Fruit fly (Drosophila melanogaster): ENCODE data around the gene CG6961.

Gene CG6961

DNA sequence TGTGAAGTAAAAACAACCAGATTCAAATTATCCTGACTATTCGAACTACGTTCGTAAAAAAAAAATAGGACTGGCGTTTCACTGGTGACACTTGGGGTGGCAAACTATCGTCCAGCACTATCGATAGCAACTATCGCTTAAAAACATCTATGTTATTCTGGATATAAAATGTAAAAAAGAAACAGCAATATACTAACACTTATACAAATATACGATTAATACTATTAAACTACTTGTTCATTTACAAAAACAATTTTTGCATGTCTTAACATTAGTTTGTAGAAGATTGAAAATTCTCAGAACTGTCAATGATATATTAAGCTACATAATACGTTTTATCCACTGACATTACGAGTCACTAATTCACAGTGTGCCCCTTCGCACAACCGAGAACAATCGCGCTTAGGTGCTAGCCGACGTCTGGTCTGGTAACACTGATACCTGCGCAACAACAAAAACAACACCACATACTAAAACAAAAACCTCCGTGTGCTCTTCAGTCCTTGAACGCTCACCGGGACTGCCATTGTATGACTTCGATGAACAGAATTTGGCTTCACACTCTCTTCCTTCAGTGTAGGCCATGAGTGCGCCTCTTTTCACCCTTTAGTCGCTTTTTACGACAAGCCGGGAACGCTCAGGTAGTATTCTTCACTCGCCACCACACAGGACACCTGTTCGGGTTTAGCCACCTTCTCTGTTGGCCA lies 4.4 kb downstream of the CG6961 start, which contains the start of gene CG18259:
Gene CG18259 (minus strand): TSS at position 78 of the 707 bp plus-strand sequence.
- TF ChIP-seq Clk (GFP tag; optimal IDR thresholded peaks at IDR 0.05) (no peak), CG12768 (GFP tag; optimal IDR thresholded peaks at IDR 0.05) (no peak), CG11617 (GFP tag; optimal IDR thresholded peaks at IDR 0.05) (peak; percentile 11), tj (GFP tag; optimal IDR thresholded peaks at IDR 0.05) (peak; percentile 19), CG7101 (tag; optimal IDR thresholded peaks at IDR 0.05) (no peak), pad (GFP tag; optimal IDR thresholded peaks at IDR 0.05) (no peak), bab1 (GFP tag; optimal IDR thresholded peaks at IDR 0.05) (no peak), toe (GFP tag; optimal IDR thresholded peaks at IDR 0.05) (peak; percentile 44), cnc (optimal IDR thresholded peaks at IDR 0.05) (no peak), ovo (GFP tag; optimal IDR thresholded peaks at IDR 0.05) (no peak), cic (GFP tag; optimal IDR thresholded peaks at IDR 0.05) (no peak), CG1620 (GFP tag; optimal IDR thresholded peaks at IDR 0.05) (peak; percentile 10), Hr96 (GFP tag; optimal IDR thresholded peaks at IDR 0.05) (peak; percentile 30), kay (GFP tag; ENCODE audit: borderline replicate concordance) (no peak), CG5204 (GFP tag; optimal IDR thresholded peaks at IDR 0.05) (peak; percentile 1), CG33017 (tag; optimal IDR thresholded peaks at IDR 0.05) (no peak), Mnt (GFP tag; optimal IDR thresholded peaks at IDR 0.05) (no peak), CG7045 (GFP tag; optimal IDR thresholded peaks at IDR 0.05) (no peak), Crg-1 (GFP tag; optimal IDR thresholded peaks at IDR 0.05) (no peak), CG14711 (tag; optimal IDR thresholded peaks at IDR 0.05) (no peak)

- no peak for TF ChIP-seq Crg-1 (GFP tag; optimal IDR thresholded peaks at IDR 0.05)
- peak; percentile 23 for TF ChIP-seq tj (GFP tag; optimal IDR thresholded peaks at IDR 0.05)
Observed at dm6 chrX:18780260-18780659, 7.8 kb downstream of the CG6961 start.

DNA sequence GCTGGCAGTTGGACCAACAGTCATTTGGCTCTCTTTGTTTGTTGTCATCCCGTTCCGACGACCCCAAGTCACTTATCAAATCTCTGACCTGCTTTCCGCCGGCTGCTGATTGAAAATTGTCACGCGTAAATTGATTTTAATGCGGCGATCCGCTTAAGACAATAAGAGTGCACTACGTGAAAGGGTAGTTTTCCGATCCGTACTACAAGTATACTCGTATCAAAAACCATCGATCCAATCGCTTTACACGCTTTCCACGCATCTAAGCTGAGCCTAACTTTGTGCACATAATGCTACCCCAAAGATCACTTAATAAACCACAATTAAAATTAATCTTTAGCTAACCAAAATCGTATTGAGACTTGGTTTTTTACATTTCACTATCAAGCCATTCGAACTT lies 8.3 kb downstream of the CG6961 start:
- no peak for TF ChIP-seq Crg-1 (GFP tag; optimal IDR thresholded peaks at IDR 0.05)
- TF ChIP-seq cnc (optimal IDR thresholded peaks at IDR 0.05): no peak
- no peak for TF ChIP-seq CG11617 (GFP tag; optimal IDR thresholded peaks at IDR 0.05)
- no peak for TF ChIP-seq Clk (GFP tag; optimal IDR thresholded peaks at IDR 0.05)
- no peak for TF ChIP-seq pad (GFP tag; optimal IDR thresholded peaks at IDR 0.05)
- no peak for TF ChIP-seq CG1620 (GFP tag; optimal IDR thresholded peaks at IDR 0.05)
- TF ChIP-seq CG5204 (GFP tag; optimal IDR thresholded peaks at IDR 0.05): no peak
- TF ChIP-seq CG7101 (tag; optimal IDR thresholded peaks at IDR 0.05): no peak
- TF ChIP-seq toe (GFP tag; optimal IDR thresholded peaks at IDR 0.05): no peak
- no peak for TF ChIP-seq CG7045 (GFP tag; optimal IDR thresholded peaks at IDR 0.05)
- TF ChIP-seq Hr96 (GFP tag; optimal IDR thresholded peaks at IDR 0.05): no peak
- TF ChIP-seq Mnt (GFP tag; optimal IDR thresholded peaks at IDR 0.05): no peak
- no peak for TF ChIP-seq kay (GFP tag; ENCODE audit: borderline replicate concordance)
- TF ChIP-seq ovo (GFP tag; optimal IDR thresholded peaks at IDR 0.05): no peak
- TF ChIP-seq tj (GFP tag; optimal IDR thresholded peaks at IDR 0.05): no peak
- TF ChIP-seq CG33017 (tag; optimal IDR thresholded peaks at IDR 0.05): no peak

- peak; percentile 11 for TF ChIP-seq CG11617 (GFP tag; optimal IDR thresholded peaks at IDR 0.05)
- no peak for TF ChIP-seq CG12768 (GFP tag; optimal IDR thresholded peaks at IDR 0.05)
- peak; percentile 79 for TF ChIP-seq tj (GFP tag; optimal IDR thresholded peaks at IDR 0.05)
Observed at dm6 chrX:18776976-18777925, 10.8 kb downstream of the CG6961 start.

DNA sequence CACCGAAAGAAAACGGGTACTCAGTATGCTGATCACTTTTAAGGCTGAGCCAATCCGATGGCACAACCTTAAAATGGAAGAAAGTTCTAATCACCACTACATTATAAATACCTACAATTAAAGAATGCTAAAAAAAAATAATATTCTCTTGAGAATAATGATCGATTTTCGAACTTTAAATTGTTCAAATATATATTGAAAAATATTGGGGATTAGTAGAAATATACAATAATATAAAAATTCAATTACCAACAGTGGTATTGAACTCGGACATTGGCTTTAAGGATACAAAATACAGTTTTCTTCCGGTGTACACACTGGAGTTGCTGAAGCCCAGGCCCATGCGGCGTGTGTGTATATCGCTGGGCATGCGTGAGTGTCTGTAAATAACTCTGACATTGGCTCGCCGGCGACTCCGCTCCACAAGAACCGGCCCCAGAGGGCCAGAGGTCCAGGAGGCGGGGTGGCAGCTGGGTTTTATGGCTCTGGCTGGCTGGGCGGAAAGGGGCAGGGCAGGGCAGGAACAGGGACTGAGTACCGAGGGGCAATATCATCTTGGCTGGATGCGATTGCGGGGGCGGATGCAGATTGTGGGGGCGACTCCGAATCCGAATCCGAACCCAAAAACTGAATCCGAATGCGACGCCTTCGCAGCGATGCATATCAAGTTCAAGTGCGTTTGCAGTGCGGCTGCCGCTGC lies 12.0 kb downstream of the CG6961 start:
- TF ChIP-seq cic (GFP tag; optimal IDR thresholded peaks at IDR 0.05) (no peak), CG14711 (tag; optimal IDR thresholded peaks at IDR 0.05) (no peak), kay (GFP tag; ENCODE audit: borderline replicate concordance) (no peak), CG5204 (GFP tag; optimal IDR thresholded peaks at IDR 0.05) (no peak), cnc (optimal IDR thresholded peaks at IDR 0.05) (no peak), Crg-1 (GFP tag; optimal IDR thresholded peaks at IDR 0.05) (no peak), Mnt (GFP tag; optimal IDR thresholded peaks at IDR 0.05) (no peak), Hr96 (GFP tag; optimal IDR thresholded peaks at IDR 0.05) (no peak), CG7045 (GFP tag; optimal IDR thresholded peaks at IDR 0.05) (no peak), pad (GFP tag; optimal IDR thresholded peaks at IDR 0.05) (no peak), CG12768 (GFP tag; optimal IDR thresholded peaks at IDR 0.05) (no peak), CG1620 (GFP tag; optimal IDR thresholded peaks at IDR 0.05) (no peak), CG7101 (tag; optimal IDR thresholded peaks at IDR 0.05) (no peak), CG11617 (GFP tag; optimal IDR thresholded peaks at IDR 0.05) (no peak), bab1 (GFP tag; optimal IDR thresholded peaks at IDR 0.05) (no peak), ovo (GFP tag; optimal IDR thresholded peaks at IDR 0.05) (no peak), toe (GFP tag; optimal IDR thresholded peaks at IDR 0.05) (no peak), CG33017 (tag; optimal IDR thresholded peaks at IDR 0.05) (no peak), Clk (GFP tag; optimal IDR thresholded peaks at IDR 0.05) (no peak), tj (GFP tag; optimal IDR thresholded peaks at IDR 0.05) (no peak)
